Fruit fly (Drosophila melanogaster) whole organism, adult: ENCODE measurements around the gene CG4119.

Experiments
- CG11617 ChIP-seq: fragments of 200-800 bp; sonication (Bioruptor generic); optimal IDR thresholded peaks from 2 replicates; lab custom pipeline; 2017; ENCODE audit warnings: mild to moderate bottlenecking, missing biosample characterization, missing genetic modification reagents, missing genetic modification characterization
- CG12768 ChIP-seq: fragments of 200-800 bp; sonication (Bioruptor generic); optimal IDR thresholded peaks from 2 replicates; lab custom pipeline; 2017; ENCODE audit warnings: missing biosample characterization, missing genetic modification characterization, mild to moderate bottlenecking, moderate library complexity, missing genetic modification reagents
- CG14711 ChIP-seq: fragments of 200-800 bp; sonication (Bioruptor generic); optimal IDR thresholded peaks from 2 replicates; lab custom pipeline; 2018; ENCODE audit warnings: missing biosample characterization, mild to moderate bottlenecking, missing genetic modification characterization, moderate library complexity
- CG1620 ChIP-seq: fragments of 200-800 bp; sonication (Bioruptor generic); optimal IDR thresholded peaks from 2 replicates; lab custom pipeline; 2016; ENCODE audit warnings: missing biosample characterization, missing genetic modification characterization
- CG33017 ChIP-seq: fragments of 200-800 bp; sonication (Bioruptor generic); optimal IDR thresholded peaks from 2 replicates; lab custom pipeline; 2018; ENCODE audit warnings: missing biosample characterization, mild to moderate bottlenecking, missing genetic modification characterization, moderate library complexity
- CG5204 ChIP-seq: fragments of 200-800 bp; sonication (Bioruptor generic); optimal IDR thresholded peaks from 2 replicates; lab custom pipeline; 2016; ENCODE audit warnings: missing biosample characterization, missing genetic modification characterization
- CG7045 ChIP-seq: fragments of 200-800 bp; sonication (Bioruptor generic); optimal IDR thresholded peaks from 2 replicates; lab custom pipeline; 2017; ENCODE audit warnings: missing biosample characterization, mild to moderate bottlenecking, missing genetic modification characterization
- CG7101 ChIP-seq: fragments of 200-800 bp; sonication (Bioruptor generic); optimal IDR thresholded peaks from 2 replicates; lab custom pipeline; 2018; ENCODE audit warnings: missing biosample characterization, mild to moderate bottlenecking, missing genetic modification characterization, moderate library complexity
- Clk ChIP-seq: fragments of 200-800 bp; sonication (Bioruptor generic); optimal IDR thresholded peaks from 2 replicates; lab custom pipeline; 2017; ENCODE audit warnings: missing biosample characterization, missing genetic modification characterization
- Crg-1 ChIP-seq: fragments of 200-800 bp; sonication (Bioruptor generic); optimal IDR thresholded peaks from 2 replicates; lab custom pipeline; 2016; ENCODE audit warnings: missing biosample characterization, missing genetic modification characterization
- Hr96 ChIP-seq: fragments of 200-800 bp; sonication (Bioruptor generic); optimal IDR thresholded peaks from 2 replicates; lab custom pipeline; 2016; ENCODE audit warnings: missing biosample characterization, missing genetic modification characterization
- Mnt ChIP-seq: fragments of 200-800 bp; sonication (Bioruptor generic); optimal IDR thresholded peaks from 2 replicates; lab custom pipeline; 2016; ENCODE audit warnings: missing biosample characterization, mild to moderate bottlenecking, missing genetic modification characterization
- bab1 ChIP-seq: fragments of 200-800 bp; sonication (Bioruptor generic); optimal IDR thresholded peaks from 3 replicates; lab custom pipeline; 2019; ENCODE audit warnings: missing biosample characterization, mild to moderate bottlenecking, missing genetic modification characterization, moderate library complexity
- cic ChIP-seq: fragments of 200-800 bp; sonication (Bioruptor generic); optimal IDR thresholded peaks from 2 replicates; lab custom pipeline; 2017; ENCODE audit warnings: missing biosample characterization, mild to moderate bottlenecking, missing genetic modification characterization, moderate library complexity
- cnc ChIP-seq, 2 experiments: fragments of >200 bp; optimal IDR thresholded peaks; 2 replicates each; lab custom pipeline; 2017
- kay ChIP-seq: fragments of 200-800 bp; sonication (Bioruptor generic); peaks from one replicate; lab custom pipeline; 2016; ENCODE audit warnings: missing biosample characterization, missing genetic modification characterization, borderline replicate concordance
- ovo ChIP-seq: fragments of 200-800 bp; sonication (Bioruptor generic); optimal IDR thresholded peaks from 2 replicates; lab custom pipeline; 2016; ENCODE audit warnings: missing biosample characterization, missing genetic modification characterization
- pad ChIP-seq: fragments of 200-800 bp; sonication (Bioruptor generic); optimal IDR thresholded peaks from 3 replicates; lab custom pipeline; 2017; ENCODE audit warnings: missing biosample characterization, missing genetic modification characterization, mild to moderate bottlenecking, moderate library complexity, missing genetic modification reagents
- tj ChIP-seq: fragments of 200-800 bp; sonication (Bioruptor generic); optimal IDR thresholded peaks from 3 replicates; lab custom pipeline; 2017; ENCODE audit warnings: missing biosample characterization, mild to moderate bottlenecking, missing genetic modification characterization, moderate library complexity
- toe ChIP-seq: fragments of 200-800 bp; sonication (Bioruptor generic); optimal IDR thresholded peaks from 2 replicates; lab custom pipeline; 2016; ENCODE audit warnings: missing biosample characterization, missing genetic modification characterization

Gene CG4119

dm6 chrX:5676855-5677254, 11.0 kb downstream of the CG4119 start:
- TF ChIP-seq CG14711, result no peak
- no peak for TF ChIP-seq CG11617 (GFP tag; lab: Kevin White, UChicago)
- TF ChIP-seq CG5204 (GFP tag; lab: Kevin White, UChicago), result no peak
- TF ChIP-seq Hr96 (GFP tag; lab: Kevin White, UChicago), result no peak
- TF ChIP-seq bab1 (GFP tag; lab: Kevin White, UChicago), result no peak
- TF ChIP-seq CG1620 (GFP tag; lab: Kevin White, UChicago), result no peak
- no peak for TF ChIP-seq pad (GFP tag; lab: Kevin White, UChicago)
- TF ChIP-seq Crg-1 (GFP tag; lab: Kevin White, UChicago), result no peak
- no peak for TF ChIP-seq CG7045 (GFP tag; lab: Kevin White, UChicago)
- TF ChIP-seq toe (GFP tag; lab: Kevin White, UChicago), result no peak
- TF ChIP-seq CG12768 (GFP tag; lab: Kevin White, UChicago), result no peak

dm6 chrX:5677400-5678177, 11.7 kb downstream of the CG4119 start:
- TF ChIP-seq Mnt (peak; percentile 53), bab1 (GFP tag; lab: Kevin White, UChicago) (no peak), CG7101 (tag; lab: Kevin White, UChicago) (peak; percentile 85), CG12768 (GFP tag; lab: Kevin White, UChicago) (peak; percentile 12), Clk (GFP tag; lab: Kevin White, UChicago) (no peak), cnc (optimal IDR thresholded peaks at IDR 0.05; lab: Kevin White, UChicago) (no peak), toe (GFP tag; lab: Kevin White, UChicago) (peak; percentile 22), kay (GFP tag; lab: Kevin White, UChicago) (no peak), tj (GFP tag; lab: Kevin White, UChicago) (no peak), CG11617 (GFP tag; lab: Kevin White, UChicago) (peak; percentile 52), Crg-1 (GFP tag; lab: Kevin White, UChicago) (peak; percentile 78), CG14711 (peak; percentile 67), Hr96 (GFP tag; lab: Kevin White, UChicago) (peak; percentile 67), CG7045 (GFP tag; lab: Kevin White, UChicago) (peak; percentile 4), cic (GFP tag; lab: Kevin White, UChicago) (no peak), CG1620 (GFP tag; lab: Kevin White, UChicago) (peak; percentile 76), ovo (GFP tag; lab: Kevin White, UChicago) (peak; percentile 98), pad (GFP tag; lab: Kevin White, UChicago) (peak; percentile 64), CG33017 (tag; lab: Kevin White, UChicago) (no peak), CG5204 (GFP tag; lab: Kevin White, UChicago) (peak; percentile 13)

- peak; percentile 66 for TF ChIP-seq ovo (GFP tag; lab: Kevin White, UChicago)
- TF ChIP-seq cnc (optimal IDR thresholded peaks at IDR 0.05; lab: Kevin White, UChicago), result peak in 1 of 2 experiments; percentile 9
- TF ChIP-seq Crg-1 (GFP tag; lab: Kevin White, UChicago), result no peak
Measured at dm6 chrX:5678178-5678470, 12.3 kb downstream of the CG4119 start.

dm6 chrX:5679079-5679932, 13.5 kb downstream of the CG4119 start:
- TF ChIP-seq tj (GFP tag; lab: Kevin White, UChicago) (peak; percentile 29), bab1 (GFP tag; lab: Kevin White, UChicago) (peak; percentile 44), CG12768 (GFP tag; lab: Kevin White, UChicago) (no peak), ovo (GFP tag; lab: Kevin White, UChicago) (no peak), Mnt (no peak), pad (GFP tag; lab: Kevin White, UChicago) (peak; percentile 96)

- TF ChIP-seq CG11617 (GFP tag; lab: Kevin White, UChicago), result no peak
- no peak for TF ChIP-seq CG7101 (tag; lab: Kevin White, UChicago)
- no peak for TF ChIP-seq pad (GFP tag; lab: Kevin White, UChicago)
- TF ChIP-seq CG12768 (GFP tag; lab: Kevin White, UChicago), result no peak
- no peak for TF ChIP-seq CG14711
- TF ChIP-seq CG33017 (tag; lab: Kevin White, UChicago), result no peak
- TF ChIP-seq ovo (GFP tag; lab: Kevin White, UChicago), result no peak
- TF ChIP-seq cnc (optimal IDR thresholded peaks at IDR 0.05; lab: Kevin White, UChicago), result no peak
- TF ChIP-seq Crg-1 (GFP tag; lab: Kevin White, UChicago), result no peak
- TF ChIP-seq Clk (GFP tag; lab: Kevin White, UChicago), result no peak
- TF ChIP-seq bab1 (GFP tag; lab: Kevin White, UChicago), result no peak
- TF ChIP-seq CG7045 (GFP tag; lab: Kevin White, UChicago), result no peak
- no peak for TF ChIP-seq tj (GFP tag; lab: Kevin White, UChicago)
- no peak for TF ChIP-seq CG5204 (GFP tag; lab: Kevin White, UChicago)
- no peak for TF ChIP-seq kay (GFP tag; lab: Kevin White, UChicago)
- TF ChIP-seq cic (GFP tag; lab: Kevin White, UChicago), result no peak
- TF ChIP-seq toe (GFP tag; lab: Kevin White, UChicago), result no peak
- no peak for TF ChIP-seq CG1620 (GFP tag; lab: Kevin White, UChicago)
- TF ChIP-seq Hr96 (GFP tag; lab: Kevin White, UChicago), result no peak
Measured at dm6 chrX:5679933-5680667, 14.2 kb downstream of the CG4119 start, which contains the start of the genes Tre1 and Gr5a. Tre1 (minus strand) TSS chrX:5679977. Gr5a (plus strand) TSS chrX:5680617.
